Fruit fly (Drosophila melanogaster) whole organism, prepupa: Measurements from ENCODE around the gene CG10587.

ENCODE experiments used
- Blimp-1 ChIP-seq: fragments of 200-800 bp; sonication (Bioruptor generic); optimal IDR thresholded peaks from 3 replicates; lab custom pipeline; 2017; ENCODE audit warnings: missing biosample characterization, missing genetic modification characterization, mild to moderate bottlenecking, moderate library complexity, missing genetic modification reagents
- CG10631 ChIP-seq: fragments of 200-800 bp; sonication (Bioruptor generic); optimal IDR thresholded peaks from 2 replicates; lab custom pipeline; 2016; ENCODE audit warnings: missing biosample characterization, missing genetic modification characterization
- CG10669 ChIP-seq: fragments of 200-800 bp; sonication (Bioruptor generic); optimal IDR thresholded peaks from 3 replicates; lab custom pipeline; 2018; ENCODE audit warnings: missing biosample characterization, mild to moderate bottlenecking, missing genetic modification characterization, moderate library complexity
- CG11294 ChIP-seq: fragments of 200-800 bp; sonication (Bioruptor generic); IDR thresholded peaks from 2 replicates; pipeline ENCODE4 v1.3.6; 2022; ENCODE audit warnings: missing biosample characterization, missing genetic modification characterization
- CG11762 ChIP-seq: fragments of 200-800 bp; sonication (Bioruptor generic); optimal IDR thresholded peaks from 3 replicates; lab custom pipeline; 2016; ENCODE audit warnings: missing biosample characterization, missing genetic modification characterization; ENCODE audit not compliant: insufficient read depth
- CG3032 ChIP-seq: fragments of 200-800 bp; optimal IDR thresholded peaks from 2 replicates; lab custom pipeline; 2019; ENCODE audit warnings: missing biosample characterization, mild to moderate bottlenecking, missing genetic modification characterization, moderate library complexity
- CG31627 ChIP-seq: fragments of 200-800 bp; sonication (Bioruptor generic); optimal IDR thresholded peaks from 3 replicates; lab custom pipeline; 2016; ENCODE audit warnings: missing biosample characterization, missing genetic modification characterization
- CG32006 ChIP-seq: fragments of 200-800 bp; sonication (Bioruptor generic); optimal IDR thresholded peaks from 3 replicates; lab custom pipeline; 2017; ENCODE audit warnings: missing biosample characterization, mild to moderate bottlenecking, missing genetic modification characterization
- CG34406 ChIP-seq: fragments of 200-800 bp; sonication (Bioruptor generic); optimal IDR thresholded peaks from 3 replicates; lab custom pipeline; 2016; ENCODE audit warnings: missing biosample characterization, missing genetic modification characterization
- CG3919 ChIP-seq: fragments of 200-800 bp; sonication (Bioruptor generic); optimal IDR thresholded peaks from 3 replicates; lab custom pipeline; 2016; ENCODE audit warnings: missing biosample characterization, missing genetic modification characterization
- CG4318 ChIP-seq: fragments of 200-800 bp; sonication (Bioruptor generic); optimal IDR thresholded peaks from 3 replicates; lab custom pipeline; 2017; ENCODE audit warnings: missing biosample characterization, mild to moderate bottlenecking, missing genetic modification characterization
- CG6163 ChIP-seq: fragments of 200-800 bp; sonication (Bioruptor generic); IDR thresholded peaks from 3 replicates; pipeline ENCODE4 v1.3.6; 2022; ENCODE audit warnings: missing biosample characterization, missing genetic modification characterization
- CG6276 ChIP-seq: fragments of 200-800 bp; sonication (Bioruptor generic); optimal IDR thresholded peaks from 2 replicates; lab custom pipeline; 2017; ENCODE audit warnings: missing biosample characterization, mild to moderate bottlenecking, missing genetic modification characterization
- CG6808 ChIP-seq: fragments of 200-800 bp; sonication (Bioruptor generic); optimal IDR thresholded peaks from 3 replicates; lab custom pipeline; 2017; ENCODE audit warnings: missing biosample characterization, missing genetic modification characterization, mild to moderate bottlenecking, moderate library complexity, missing genetic modification reagents
- CG6854 ChIP-seq: fragments of 200-800 bp; sonication (Bioruptor generic); optimal IDR thresholded peaks from 2 replicates; lab custom pipeline; 2017; ENCODE audit warnings: missing biosample characterization, mild to moderate bottlenecking, missing genetic modification characterization
- CG7368 ChIP-seq: fragments of 200-800 bp; sonication (Bioruptor generic); optimal IDR thresholded peaks from 3 replicates; lab custom pipeline; 2016; ENCODE audit warnings: missing biosample characterization, missing genetic modification characterization
- CG8319 ChIP-seq: fragments of 200-800 bp; sonication (Bioruptor generic); optimal IDR thresholded peaks from 3 replicates; lab custom pipeline; 2016; ENCODE audit warnings: missing biosample characterization, missing genetic modification characterization
- CG9139 ChIP-seq: fragments of 200-800 bp; sonication (Bioruptor generic); optimal IDR thresholded peaks from 3 replicates; lab custom pipeline; 2017; ENCODE audit warnings: missing biosample characterization, mild to moderate bottlenecking, missing genetic modification characterization
- Eip75B ChIP-seq: fragments of 200-800 bp; sonication (Bioruptor generic); optimal IDR thresholded peaks from 3 replicates; lab custom pipeline; 2016; ENCODE audit warnings: missing biosample characterization, missing genetic modification characterization
- Eip78C ChIP-seq: fragments of 200-800 bp; sonication (Bioruptor generic); peaks from one replicate; lab custom pipeline; 2016; ENCODE audit warnings: missing biosample characterization, missing genetic modification characterization
- Eip93F ChIP-seq: fragments of 200-800 bp; sonication (Bioruptor generic); optimal IDR thresholded peaks from 2 replicates; lab custom pipeline; 2016; ENCODE audit warnings: missing biosample characterization, mild to moderate bottlenecking, missing genetic modification characterization
- Ets21C ChIP-seq: fragments of 200-800 bp; sonication (Bioruptor generic); optimal IDR thresholded peaks from 3 replicates; lab custom pipeline; 2016; ENCODE audit warnings: missing biosample characterization, missing genetic modification characterization
- Gug ChIP-seq: fragments of 200-800 bp; sonication (Bioruptor generic); IDR thresholded peaks from 2 replicates; pipeline ENCODE4 v1.3.6; 2022; ENCODE audit warnings: missing biosample characterization, missing genetic modification characterization
- Hr38 ChIP-seq: sonication (Bioruptor generic); optimal IDR thresholded peaks from 2 replicates; lab custom pipeline; 2016; ENCODE audit warnings: missing biosample characterization, missing genetic modification characterization
- Hr39 ChIP-seq: fragments of 200-800 bp; sonication (Bioruptor generic); optimal IDR thresholded peaks from 2 replicates; lab custom pipeline; 2016; ENCODE audit warnings: missing biosample characterization, missing genetic modification characterization
- Hr4 ChIP-seq: fragments of 200-800 bp; sonication (Bioruptor generic); optimal IDR thresholded peaks from 3 replicates; lab custom pipeline; 2016; ENCODE audit warnings: missing biosample characterization, missing genetic modification characterization
- Lpt ChIP-seq: fragments of 200-800 bp; sonication (Bioruptor generic); optimal IDR thresholded peaks from 3 replicates; lab custom pipeline; 2016; ENCODE audit warnings: missing biosample characterization, missing genetic modification characterization
- Met ChIP-seq: fragments of 200-800 bp; sonication (Bioruptor generic); optimal IDR thresholded peaks from 3 replicates; lab custom pipeline; 2016; ENCODE audit warnings: missing biosample characterization, missing genetic modification characterization
- OdsH ChIP-seq: fragments of 200-800 bp; sonication (Bioruptor generic); optimal IDR thresholded peaks from 3 replicates; lab custom pipeline; 2016; ENCODE audit warnings: missing biosample characterization, missing genetic modification characterization
- Smox ChIP-seq: fragments of 200-800 bp; sonication (Bioruptor generic); optimal IDR thresholded peaks from 3 replicates; lab custom pipeline; 2016; ENCODE audit warnings: missing biosample characterization, missing genetic modification characterization
- Sox102F ChIP-seq: fragments of 200-800 bp; sonication (Bioruptor generic); optimal IDR thresholded peaks from 2 replicates; lab custom pipeline; 2016; ENCODE audit warnings: missing biosample characterization, mild to moderate bottlenecking, missing genetic modification characterization
- cyc ChIP-seq: fragments of 200-800 bp; sonication (Bioruptor generic); optimal IDR thresholded peaks from 3 replicates; lab custom pipeline; 2016; ENCODE audit warnings: missing biosample characterization, missing genetic modification characterization
- dac ChIP-seq: fragments of 200-800 bp; sonication (Bioruptor generic); optimal IDR thresholded peaks from 2 replicates; lab custom pipeline; 2017; ENCODE audit warnings: missing biosample characterization, mild to moderate bottlenecking, missing genetic modification characterization
- dsx ChIP-seq: fragments of 200-800 bp; optimal IDR thresholded peaks from 3 replicates; lab custom pipeline; 2019; ENCODE audit warnings: missing biosample characterization, mild to moderate bottlenecking, missing genetic modification characterization, moderate library complexity; ENCODE audit not compliant: poor library complexity, severe bottlenecking
- esn ChIP-seq: fragments of 200-800 bp; sonication (Bioruptor generic); optimal IDR thresholded peaks from 2 replicates; lab custom pipeline; 2016; ENCODE audit warnings: missing biosample characterization, mild to moderate bottlenecking, missing genetic modification characterization, moderate library complexity
- fd59A ChIP-seq: fragments of 200-800 bp; sonication (Bioruptor generic); optimal IDR thresholded peaks from 2 replicates; lab custom pipeline; 2017; ENCODE audit warnings: missing biosample characterization, mild to moderate bottlenecking, missing genetic modification characterization, missing genetic modification reagents
- fkh ChIP-seq: fragments of 200-800 bp; sonication (Bioruptor generic); optimal IDR thresholded peaks from 3 replicates; lab custom pipeline; 2017; ENCODE audit warnings: missing biosample characterization, mild to moderate bottlenecking, missing genetic modification characterization, moderate library complexity
- lz ChIP-seq: fragments of 200-800 bp; sonication (Bioruptor generic); optimal IDR thresholded peaks from 3 replicates; lab custom pipeline; 2016; ENCODE audit warnings: missing biosample characterization, missing genetic modification characterization
- net ChIP-seq: fragments of 200-800 bp; sonication (Bioruptor generic); optimal IDR thresholded peaks from 3 replicates; lab custom pipeline; 2016; ENCODE audit warnings: missing biosample characterization, missing genetic modification characterization
- pdm3 ChIP-seq: fragments of 200-800 bp; sonication (Bioruptor generic); optimal IDR thresholded peaks from 3 replicates; lab custom pipeline; 2016; ENCODE audit warnings: missing biosample characterization, missing genetic modification characterization
- salr ChIP-seq, 2 experiments: fragments of 200-800 bp; sonication (Bioruptor generic); optimal IDR thresholded peaks; 3 replicates each; lab custom pipeline; 2016 to 2018; ENCODE audit warnings: missing biosample characterization in 2 of 2, missing genetic modification characterization in 2 of 2, mild to moderate bottlenecking in 1 of 2
- ss ChIP-seq, 2 experiments: fragments of 200-800 bp; sonication (Bioruptor generic); optimal IDR thresholded peaks; 2 replicates in 1 of 2; 3 replicates in 1 of 2; lab custom pipeline; 2017 to 2018; ENCODE audit warnings: mild to moderate bottlenecking in 2 of 2, missing biosample characterization in 2 of 2, missing genetic modification characterization in 2 of 2, moderate library complexity in 1 of 2
- topi ChIP-seq: fragments of 200-800 bp; sonication (Bioruptor generic); optimal IDR thresholded peaks from 3 replicates; lab custom pipeline; 2016; ENCODE audit warnings: missing biosample characterization, missing genetic modification characterization
- vri ChIP-seq: fragments of 200-800 bp; sonication (Bioruptor generic); optimal IDR thresholded peaks from 3 replicates; lab custom pipeline; 2016; ENCODE audit warnings: missing biosample characterization, mild to moderate bottlenecking, missing genetic modification characterization

Gene CG10587

dm6 chr3L:20986929-20987363 is 24.6 kb upstream of the CG10587 start (continued):
- TF ChIP-seq CG31627 (no peak), CG11762 (GFP tag; lab: Kevin White, UChicago) (peak; percentile 71), Met (GFP tag; lab: Kevin White, UChicago) (peak; percentile 26), CG6854 (GFP tag; lab: Kevin White, UChicago) (no peak), CG6808 (peak; percentile 71), fkh (GFP tag; lab: Kevin White, UChicago) (no peak), CG4318 (GFP tag; lab: Kevin White, UChicago) (peak; percentile 91), net (GFP tag; lab: Kevin White, UChicago) (peak; percentile 56)

- TF ChIP-seq ss (GFP tag; optimal IDR thresholded peaks at IDR 0.05; lab: Kevin White, UChicago) (peak; percentile 5 to 87), CG3919 (peak; percentile 25), CG34406 (GFP tag; lab: Kevin White, UChicago) (no peak), Ets21C (GFP tag; lab: Kevin White, UChicago) (no peak), CG6854 (GFP tag; lab: Kevin White, UChicago) (peak; percentile 67), Eip75B (GFP tag; lab: Kevin White, UChicago) (no peak), Eip78C (GFP tag; lab: Kevin White, UChicago) (peak; percentile 40), CG8319 (GFP tag; lab: Kevin White, UChicago) (no peak)
Observed at dm6 chr3L:20984414-20985208, 22.3 kb upstream of the CG10587 start.

- TF ChIP-seq CG4318 (GFP tag; lab: Kevin White, UChicago) = peak; percentile 49
- TF ChIP-seq CG6808 = no peak
- peak; percentile 41 for TF ChIP-seq CG3032 (tag; lab: Kevin White, UChicago)
- no peak for TF ChIP-seq CG10669
- no peak for TF ChIP-seq fd59A (GFP tag; lab: Kevin White, UChicago)
- no peak for TF ChIP-seq vri (GFP tag; lab: Kevin White, UChicago)
- no peak for TF ChIP-seq Eip93F (GFP tag; lab: Kevin White, UChicago)
- no peak for TF ChIP-seq CG11294
- no peak for TF ChIP-seq CG9139 (GFP tag; lab: Kevin White, UChicago)
- TF ChIP-seq pdm3 (GFP tag; lab: Kevin White, UChicago) = peak; percentile 19
- peak; percentile 71 for TF ChIP-seq CG32006
- peak; percentile 49 for TF ChIP-seq CG6276
- TF ChIP-seq cyc (GFP tag; lab: Kevin White, UChicago) = no peak
- TF ChIP-seq OdsH = peak; percentile 43
- peak; percentile 16 for TF ChIP-seq dsx (GFP tag; lab: Kevin White, UChicago)
- TF ChIP-seq Ets21C (GFP tag; lab: Kevin White, UChicago) = no peak
- TF ChIP-seq Smox (GFP tag; lab: Kevin White, UChicago) = peak; percentile 8
- TF ChIP-seq CG31627 = no peak
- no peak for TF ChIP-seq CG8319 (GFP tag; lab: Kevin White, UChicago)
- TF ChIP-seq dac (GFP tag; lab: Kevin White, UChicago) = no peak
- TF ChIP-seq salr (GFP tag; optimal IDR thresholded peaks at IDR 0.05; lab: Kevin White, UChicago) = peak in 1 of 2 experiments; percentile 72
- TF ChIP-seq Lpt = peak; percentile 52
- peak; percentile 29 for TF ChIP-seq topi (GFP tag; lab: Kevin White, UChicago)
- TF ChIP-seq Eip78C (GFP tag; lab: Kevin White, UChicago) = peak; percentile 84
- TF ChIP-seq esn (GFP tag; lab: Kevin White, UChicago) = peak; percentile 53
- no peak for TF ChIP-seq CG6854 (GFP tag; lab: Kevin White, UChicago)
- TF ChIP-seq Hr39 = no peak
- no peak for TF ChIP-seq CG11762 (GFP tag; lab: Kevin White, UChicago)
- TF ChIP-seq CG6163 (GFP tag; lab: Robert Waterston, UW) = 0 out of 3 replicates have a peak, but pooled peaks have one; percentile 25
- peak; percentile 38 for TF ChIP-seq Hr4 (GFP tag; lab: Kevin White, UChicago)
- no peak for TF ChIP-seq CG34406 (GFP tag; lab: Kevin White, UChicago)
- no peak for TF ChIP-seq Gug (GFP tag; lab: Robert Waterston, UW)
- no peak for TF ChIP-seq Blimp-1
- peak; percentile 62 for TF ChIP-seq CG10631 (GFP tag; lab: Kevin White, UChicago)
- no peak for TF ChIP-seq Hr38
- no peak for TF ChIP-seq net (GFP tag; lab: Kevin White, UChicago)
- peak; percentile 16 for TF ChIP-seq Sox102F (GFP tag; lab: Kevin White, UChicago)
- no peak for TF ChIP-seq CG7368 (GFP tag; lab: Kevin White, UChicago)
- TF ChIP-seq lz (GFP tag; lab: Kevin White, UChicago) = peak; percentile 19
Observed at dm6 chr3L:20983309-20983708, 21.0 kb upstream of the CG10587 start.
